Fruit fly (Drosophila melanogaster) whole organism, adult: ENCODE measurements around the gene CG31088.

Source experiments
- CG7045 ChIP-seq: fragments of 200-800 bp; sonication (Bioruptor generic); optimal IDR thresholded peaks from 2 replicates; lab custom pipeline; 2017; ENCODE audit warnings: missing biosample characterization, mild to moderate bottlenecking, missing genetic modification characterization
- kay ChIP-seq: fragments of 200-800 bp; sonication (Bioruptor generic); peaks from one replicate; lab custom pipeline; 2016; ENCODE audit warnings: missing biosample characterization, missing genetic modification characterization, borderline replicate concordance
- toe ChIP-seq: fragments of 200-800 bp; sonication (Bioruptor generic); optimal IDR thresholded peaks from 2 replicates; lab custom pipeline; 2016; ENCODE audit warnings: missing biosample characterization, missing genetic modification characterization

DNA sequence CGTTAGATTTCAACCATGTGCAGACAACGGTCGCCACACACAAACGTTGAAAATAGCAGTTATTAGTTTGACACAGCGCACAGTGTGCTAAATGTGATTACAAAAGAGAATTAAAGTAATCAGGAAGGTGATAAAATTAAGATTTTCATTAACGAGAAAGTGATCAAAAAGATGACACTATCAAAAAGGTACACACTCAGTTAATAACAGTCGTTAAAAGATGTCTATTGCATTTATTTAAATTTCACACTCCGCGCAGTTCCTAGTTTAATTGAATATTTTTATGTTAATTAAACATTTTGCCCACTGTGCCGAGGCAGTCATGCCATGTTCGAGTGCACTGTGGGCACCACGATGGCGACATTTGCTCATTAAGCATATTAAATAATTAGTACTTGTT, 23.6 kb downstream of the CG31088 start:
- TF ChIP-seq kay: no peak
- no peak for TF ChIP-seq CG7045 (GFP tag; lab: Kevin White, UChicago)
- no peak for TF ChIP-seq toe (GFP tag; lab: Kevin White, UChicago)
